Worm (Caenorhabditis elegans) whole organism, late embryonic: Measurements from ENCODE around the gene gss-1.

Source experiments
- C08G9.2 ChIP-seq: sonication (generic microtip); optimal IDR thresholded peaks from 2 replicates; lab custom pipeline; 2016; ENCODE audit warnings: mild to moderate bottlenecking, missing genetic modification characterization, moderate library complexity, missing compliant biosample characterization
- F13H6.1 ChIP-seq: sonication (generic microtip); optimal IDR thresholded peaks from 2 replicates; lab custom pipeline; 2016; ENCODE audit warnings: missing genetic modification characterization, missing compliant biosample characterization
- K02D7.2 ChIP-seq: sonication (generic microtip); optimal IDR thresholded peaks from 2 replicates; lab custom pipeline; 2017; ENCODE audit warnings: mild to moderate bottlenecking, missing genetic modification characterization, missing compliant biosample characterization
- K09A11.1 ChIP-seq: sonication (generic microtip); optimal IDR thresholded peaks from 2 replicates; lab custom pipeline; 2017; ENCODE audit warnings: antibody characterized with exemption, mild to moderate bottlenecking, missing genetic modification characterization, missing compliant biosample characterization; ENCODE audit not compliant: insufficient read depth
- T23F11.4 ChIP-seq: fragments of 200-800 bp; sonication (Bioruptor generic); optimal IDR thresholded peaks from 2 replicates; lab custom pipeline; 2018; ENCODE audit warnings: mild to moderate bottlenecking, missing genetic modification characterization, missing compliant biosample characterization
- ama-1 ChIP-seq: fragments of 150-350 bp; optimal IDR thresholded peaks from 2 replicates; lab custom pipeline; 2014
- ceh-18 ChIP-seq: sonication (generic microtip); optimal IDR thresholded peaks from 2 replicates; lab custom pipeline; 2016; ENCODE audit warnings: missing genetic modification characterization, missing compliant biosample characterization
- ceh-2 ChIP-seq: sonication (generic microtip); optimal IDR thresholded peaks from 2 replicates; lab custom pipeline; 2016; ENCODE audit warnings: missing genotype, missing genetic modification characterization, missing compliant biosample characterization
- ceh-24 ChIP-seq: sonication (generic microtip); optimal IDR thresholded peaks from 2 replicates; lab custom pipeline; 2016; ENCODE audit warnings: mild to moderate bottlenecking, missing genetic modification characterization, missing compliant biosample characterization
- ceh-30 ChIP-seq: fragments of 150-350 bp; optimal IDR thresholded peaks from 2 replicates; lab custom pipeline; 2014; ENCODE audit warnings: missing biosample characterization, missing genetic modification characterization
- ceh-31 ChIP-seq: sonication (generic microtip); optimal IDR thresholded peaks from 2 replicates; lab custom pipeline; 2016; ENCODE audit warnings: missing genetic modification characterization, missing compliant biosample characterization
- ceh-34 ChIP-seq: sonication (generic microtip); optimal IDR thresholded peaks from 2 replicates; lab custom pipeline; 2016; ENCODE audit warnings: mild to moderate bottlenecking, missing genetic modification characterization, missing compliant biosample characterization
- ceh-48 ChIP-seq: sonication (generic microtip); optimal IDR thresholded peaks from 2 replicates; lab custom pipeline; 2016; ENCODE audit warnings: missing genetic modification characterization, inconsistent platforms, missing compliant biosample characterization
- ceh-9 ChIP-seq: sonication (generic microtip); optimal IDR thresholded peaks from 2 replicates; lab custom pipeline; 2016; ENCODE audit warnings: mild to moderate bottlenecking, missing genetic modification characterization, inconsistent platforms, missing compliant biosample characterization
- che-1 ChIP-seq: sonication (generic microtip); optimal IDR thresholded peaks from 2 replicates; lab custom pipeline; 2016; ENCODE audit warnings: mild to moderate bottlenecking, missing genetic modification characterization, missing compliant biosample characterization
- elt-2 ChIP-seq: sonication (generic microtip); optimal IDR thresholded peaks from 2 replicates; lab custom pipeline; 2016; ENCODE audit warnings: missing genetic modification reagents, missing genetic modification characterization, missing compliant biosample characterization
- eyg-1 ChIP-seq: sonication (generic microtip); optimal IDR thresholded peaks from 2 replicates; lab custom pipeline; 2016; ENCODE audit warnings: missing genotype, missing genetic modification characterization, missing compliant biosample characterization
- fax-1 ChIP-seq: sonication (generic microtip); optimal IDR thresholded peaks from 2 replicates; lab custom pipeline; 2016; ENCODE audit warnings: missing genotype, missing genetic modification characterization, missing compliant biosample characterization
- fkh-10 ChIP-seq: fragments of 150-350 bp; optimal IDR thresholded peaks from 2 replicates; lab custom pipeline; 2014; ENCODE audit warnings: missing biosample characterization, missing genetic modification reagents, missing genetic modification characterization
- fkh-6 ChIP-seq: sonication (generic microtip); optimal IDR thresholded peaks from 2 replicates; lab custom pipeline; 2016; ENCODE audit warnings: missing genetic modification characterization, missing compliant biosample characterization
- gmeb-2 ChIP-seq: sonication (generic microtip); optimal IDR thresholded peaks from 2 replicates; lab custom pipeline; 2016; ENCODE audit warnings: missing genetic modification characterization, inconsistent platforms, missing compliant biosample characterization
- hlh-13 ChIP-seq: fragments of 200-800 bp; sonication (Bioruptor generic); optimal IDR thresholded peaks from 2 replicates; lab custom pipeline; 2018; ENCODE audit warnings: mild to moderate bottlenecking, missing genetic modification characterization, missing compliant biosample characterization
- hlh-15 ChIP-seq: sonication (generic microtip); optimal IDR thresholded peaks from 2 replicates; lab custom pipeline; 2016; ENCODE audit warnings: missing genetic modification characterization, missing compliant biosample characterization
- lin-11 ChIP-seq: fragments of 200-800 bp; sonication (Bioruptor generic); optimal IDR thresholded peaks from 2 replicates; lab custom pipeline; 2018; ENCODE audit warnings: mild to moderate bottlenecking, missing genetic modification characterization, missing compliant biosample characterization
- madf-2 ChIP-seq: sonication (generic microtip); optimal IDR thresholded peaks from 2 replicates; lab custom pipeline; 2017; ENCODE audit warnings: missing genetic modification characterization, missing compliant biosample characterization
- nhr-11 ChIP-seq: fragments of 150-350 bp; optimal IDR thresholded peaks from 2 replicates; lab custom pipeline; 2014; ENCODE audit warnings: missing biosample characterization, missing genetic modification characterization
- nhr-232 ChIP-seq: sonication (generic microtip); optimal IDR thresholded peaks from 2 replicates; lab custom pipeline; 2016; ENCODE audit warnings: missing genetic modification characterization, missing compliant biosample characterization
- npax-4 ChIP-seq: sonication (generic microtip); optimal IDR thresholded peaks from 2 replicates; lab custom pipeline; 2016; ENCODE audit warnings: missing genetic modification characterization, missing compliant biosample characterization
- odd-2 ChIP-seq: sonication (generic microtip); optimal IDR thresholded peaks from 2 replicates; lab custom pipeline; 2017; ENCODE audit warnings: antibody characterized with exemption, mild to moderate bottlenecking, missing genetic modification characterization, missing compliant biosample characterization
- pag-3 ChIP-seq: sonication (generic microtip); optimal IDR thresholded peaks from 2 replicates; lab custom pipeline; 2016; ENCODE audit warnings: missing compliant biosample characterization, missing genetic modification characterization, borderline replicate concordance
- pax-1 ChIP-seq: fragments of 150-350 bp; optimal IDR thresholded peaks from 2 replicates; lab custom pipeline; 2014; ENCODE audit warnings: missing biosample characterization, missing genetic modification characterization
- pha-4 ChIP-seq: fragments of 150-350 bp; optimal IDR thresholded peaks from 2 replicates; lab custom pipeline; 2018; ENCODE audit warnings: missing biosample characterization, missing genetic modification reagents, missing genetic modification characterization
- pros-1 ChIP-seq: fragments of 150-350 bp; optimal IDR thresholded peaks from 2 replicates; lab custom pipeline; 2014; ENCODE audit warnings: missing biosample characterization, missing genetic modification reagents, missing genetic modification characterization
- ref-2 ChIP-seq: sonication (generic microtip); optimal IDR thresholded peaks from 2 replicates; lab custom pipeline; 2016; ENCODE audit warnings: missing genetic modification characterization, missing compliant biosample characterization
- rnt-1 ChIP-seq: sonication (generic microtip); optimal IDR thresholded peaks from 2 replicates; lab custom pipeline; 2016; ENCODE audit warnings: missing genetic modification characterization, missing compliant biosample characterization
- sox-2 ChIP-seq: fragments of 200-800 bp; sonication (Bioruptor generic); IDR thresholded peaks from 2 replicates; pipeline ENCODE4 v1.3.6; 2022; ENCODE audit warnings: missing genetic modification reagents, missing genetic modification characterization, missing compliant biosample characterization
- syd-9 ChIP-seq: sonication (generic microtip); optimal IDR thresholded peaks from 2 replicates; lab custom pipeline; 2016; ENCODE audit warnings: mild to moderate bottlenecking, missing genetic modification characterization, moderate library complexity, missing compliant biosample characterization
- tbx-7 ChIP-seq: sonication (generic microtip); optimal IDR thresholded peaks from 2 replicates; lab custom pipeline; 2016; ENCODE audit warnings: missing genotype, missing genetic modification characterization, missing compliant biosample characterization
- unc-55 ChIP-seq: sonication (generic microtip); optimal IDR thresholded peaks from 2 replicates; lab custom pipeline; 2017; ENCODE audit warnings: missing biosample characterization, missing genetic modification reagents, missing genetic modification characterization
- unc-86 ChIP-seq: sonication (generic microtip); optimal IDR thresholded peaks from 2 replicates; lab custom pipeline; 2016; ENCODE audit warnings: missing genetic modification characterization, missing compliant biosample characterization
- ztf-16 ChIP-seq: sonication (generic microtip); optimal IDR thresholded peaks from 2 replicates; lab custom pipeline; 2017; ENCODE audit warnings: missing genetic modification characterization, missing compliant biosample characterization

gss-1 gene

DNA sequence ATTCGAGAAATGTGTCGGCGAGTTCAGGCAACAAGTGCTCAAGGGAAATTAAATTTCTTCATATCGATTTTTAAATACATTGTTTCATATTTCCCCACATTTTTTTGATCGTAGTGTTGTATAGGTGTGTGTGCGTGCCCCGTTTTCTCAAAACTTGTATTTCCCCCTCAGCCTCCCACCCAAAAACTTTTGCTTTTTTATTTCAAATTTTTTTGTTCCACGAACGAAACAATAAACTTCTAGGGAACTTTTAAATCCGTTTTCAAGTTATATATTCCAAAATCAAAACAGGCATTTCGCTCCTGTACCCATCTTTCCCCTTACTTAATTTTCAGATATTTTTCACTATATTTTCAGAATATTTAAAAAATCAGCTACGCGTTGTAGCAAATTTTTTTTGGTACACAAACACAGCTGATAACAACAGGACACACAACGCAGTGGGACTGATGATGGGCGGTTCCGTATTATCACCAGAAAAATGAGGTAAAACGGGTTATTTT, 1.9 kb upstream of the gss-1 start, which contains the start of the genes M176.4 and M176.16:
TSS of gene M176.4 (plus strand) at position 301 of the 503 bp plus-strand sequence.
TSS of gene M176.16 (plus strand) at position 453 of the 503 bp plus-strand sequence.
- no peak for TF ChIP-seq F13H6.1 (tag; lab: Kevin White, UChicago)
- peak; percentile 22 for TF ChIP-seq elt-2 (tag; lab: Kevin White, UChicago)

DNA sequence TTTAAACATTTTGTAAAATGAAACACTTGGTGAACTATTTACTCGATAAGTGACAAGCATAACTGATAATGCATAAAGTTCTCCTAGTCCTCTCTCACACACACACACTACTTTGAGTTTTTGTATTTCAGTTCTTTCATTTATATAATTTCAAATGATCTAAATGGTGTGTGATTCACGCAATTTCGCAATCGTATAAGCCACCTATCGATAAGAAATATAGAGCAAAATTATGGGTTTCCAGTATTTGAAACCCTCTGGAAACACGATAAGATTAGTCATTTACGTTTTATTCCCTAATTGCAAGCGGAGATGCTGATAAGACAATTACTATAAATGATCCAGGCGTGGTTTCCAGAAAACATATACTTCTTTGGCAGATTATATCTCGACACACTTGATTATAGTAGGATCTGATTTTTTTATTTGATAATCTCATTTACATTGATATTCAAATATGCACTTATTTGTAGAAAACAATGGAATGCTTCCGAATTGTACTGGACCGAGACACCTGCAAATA, 4.1 kb downstream of the gss-1 start, which contains the start of gene arrd-3:
TSS of gene arrd-3 (plus strand) at position 473 of the 523 bp plus-strand sequence.
- no peak for TF ChIP-seq sox-2 (GFP tag; lab: Robert Waterston, UW)
- TF ChIP-seq C08G9.2 (tag; lab: Kevin White, UChicago): no peak
- no peak for TF ChIP-seq npax-4 (tag; lab: Kevin White, UChicago)
- TF ChIP-seq K09A11.1 (tag; lab: Kevin White, UChicago): no peak
- no peak for TF ChIP-seq unc-55 (GFP tag; lab: Kevin White, UChicago)
- TF ChIP-seq ztf-16: no peak
- no peak for TF ChIP-seq fkh-10
- TF ChIP-seq ceh-2: no peak
- no peak for TF ChIP-seq ceh-31 (tag; lab: Kevin White, UChicago)

DNA sequence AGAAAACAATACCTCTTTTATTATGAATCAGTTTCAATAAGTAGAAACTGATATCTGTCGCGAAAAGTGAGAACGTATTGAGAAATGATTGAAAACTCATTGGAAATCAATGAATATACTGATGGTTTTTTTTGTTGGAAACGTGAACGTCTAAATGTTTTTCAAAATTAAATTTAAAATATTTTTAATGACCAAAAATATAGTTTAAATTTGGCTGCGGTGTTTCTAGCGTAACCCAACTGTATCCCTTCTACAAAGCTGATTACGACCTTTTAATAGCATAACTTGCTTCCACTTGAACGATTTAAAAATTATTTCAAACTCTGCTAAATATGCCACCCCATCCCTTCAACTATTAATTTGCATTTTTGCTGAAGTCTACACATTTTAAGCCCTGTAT, 4.7 kb downstream of the gss-1 start, which contains the start of gene M176.9:
TSS of gene M176.9 (minus strand) at position 101 of the 400 bp plus-strand sequence.
- TF ChIP-seq lin-11 (tag; lab: Kevin White, UChicago) (no peak), ceh-48 (tag; lab: Kevin White, UChicago) (no peak), madf-2 (tag; lab: Kevin White, UChicago) (no peak), eyg-1 (tag; lab: Kevin White, UChicago) (no peak), pha-4 (tag; lab: Kevin White, UChicago) (no peak), F13H6.1 (tag; lab: Kevin White, UChicago) (no peak), tbx-7 (tag; lab: Kevin White, UChicago) (no peak), fax-1 (tag; lab: Kevin White, UChicago) (no peak), pax-1 (tag; lab: Kevin White, UChicago) (no peak), pros-1 (tag; lab: Kevin White, UChicago) (no peak), odd-2 (tag; lab: Kevin White, UChicago) (no peak), ceh-34 (tag; lab: Kevin White, UChicago) (no peak), nhr-232 (tag; lab: Kevin White, UChicago) (no peak), T23F11.4 (no peak)

DNA sequence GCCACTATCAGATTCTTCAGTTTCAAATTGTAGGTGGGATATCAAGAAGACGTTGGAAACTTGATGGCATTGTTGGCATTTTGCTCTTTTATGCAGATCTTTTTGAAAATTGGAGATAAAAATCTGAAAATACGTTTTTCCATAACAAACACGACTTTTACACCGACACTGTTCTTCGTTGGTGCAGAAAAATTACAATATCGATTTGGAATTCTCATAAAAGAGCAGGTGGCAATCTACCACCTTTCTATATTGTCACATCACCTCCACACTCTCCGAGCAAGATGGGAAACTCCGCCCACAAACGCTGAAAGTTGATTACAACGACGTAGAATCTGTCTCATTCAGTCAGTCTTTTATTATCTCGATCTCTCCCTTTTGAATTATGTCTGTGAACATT, 8.8 kb downstream of the gss-1 start, which contains the start of gene arrd-2:
TSS of gene arrd-2 (plus strand) at position 301 of the 400 bp plus-strand sequence.
- TF ChIP-seq nhr-11: no peak

DNA sequence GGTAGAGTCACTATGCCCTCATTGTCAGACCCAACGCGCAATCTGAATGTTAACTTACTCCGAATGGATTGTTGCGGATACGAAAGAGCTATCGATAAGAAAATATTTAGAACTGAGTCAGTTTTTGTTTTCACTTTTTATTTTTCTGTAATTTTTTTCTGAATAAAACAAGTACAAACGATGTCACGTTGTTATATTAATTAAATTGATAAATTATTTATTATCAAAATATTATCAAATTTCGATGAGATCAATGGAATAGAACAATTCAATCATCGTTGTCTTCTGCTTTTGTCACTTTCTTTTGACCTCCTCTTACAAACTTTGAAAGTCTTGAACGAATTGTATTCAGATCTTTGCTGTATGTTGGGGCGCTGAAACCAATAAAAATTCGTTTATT, 9.2 kb downstream of the gss-1 start, which contains the start of gene mpz-6:
TSS of gene mpz-6 (minus strand) at position 101 of the 400 bp plus-strand sequence.
- no peak for TF ChIP-seq ceh-24 (tag; lab: Kevin White, UChicago)
- TF ChIP-seq che-1: no peak
- no peak for TF ChIP-seq gmeb-2 (tag; lab: Kevin White, UChicago)
- no peak for TF ChIP-seq ceh-18 (tag; lab: Kevin White, UChicago)
- TF ChIP-seq pag-3 (tag; lab: Kevin White, UChicago): no peak
- TF ChIP-seq, all 69 proteins: peak for 0

DNA sequence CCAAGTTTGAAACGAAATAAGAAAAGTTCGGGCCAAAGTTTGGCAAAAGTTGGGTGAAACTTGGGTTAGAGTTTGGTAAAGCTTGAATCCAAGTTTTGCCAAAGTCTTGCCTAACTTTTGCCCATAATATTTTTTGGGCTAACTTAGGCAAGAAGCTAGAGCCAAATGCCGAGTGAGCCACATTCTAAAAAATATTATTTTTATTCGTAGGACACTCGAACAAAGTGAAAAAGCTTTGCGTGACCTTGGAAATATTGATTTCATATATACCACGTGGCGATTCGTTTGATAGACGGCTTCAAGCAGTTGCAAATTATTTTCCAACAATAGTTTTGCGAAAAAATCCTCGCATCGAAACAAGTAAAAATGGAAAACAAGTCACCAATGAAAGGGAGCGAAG, 12.4 kb downstream of the gss-1 start, which contains the start of gene Y51B9A.5:
TSS of gene Y51B9A.5 (plus strand) at position 301 of the 400 bp plus-strand sequence.
- TF ChIP-seq syd-9 (no peak), ama-1 (lab: Kevin White, UChicago) (no peak), nhr-11 (no peak), ref-2 (tag; lab: Kevin White, UChicago) (no peak), fkh-6 (tag; lab: Kevin White, UChicago) (no peak), ceh-2 (no peak), ceh-30 (tag; lab: Kevin White, UChicago) (no peak), ceh-18 (tag; lab: Kevin White, UChicago) (no peak), hlh-13 (no peak), hlh-15 (tag; lab: Kevin White, UChicago) (no peak), unc-86 (no peak), nhr-232 (tag; lab: Kevin White, UChicago) (no peak), K02D7.2 (tag; lab: Kevin White, UChicago) (no peak), rnt-1 (tag; lab: Kevin White, UChicago) (no peak), ceh-9 (tag; lab: Kevin White, UChicago) (no peak), odd-2 (tag; lab: Kevin White, UChicago) (no peak)
- TF ChIP-seq, all 69 proteins: peak for 0
